Worm (Caenorhabditis elegans): Measurements from ENCODE around the gene pqn-82.

DNA sequence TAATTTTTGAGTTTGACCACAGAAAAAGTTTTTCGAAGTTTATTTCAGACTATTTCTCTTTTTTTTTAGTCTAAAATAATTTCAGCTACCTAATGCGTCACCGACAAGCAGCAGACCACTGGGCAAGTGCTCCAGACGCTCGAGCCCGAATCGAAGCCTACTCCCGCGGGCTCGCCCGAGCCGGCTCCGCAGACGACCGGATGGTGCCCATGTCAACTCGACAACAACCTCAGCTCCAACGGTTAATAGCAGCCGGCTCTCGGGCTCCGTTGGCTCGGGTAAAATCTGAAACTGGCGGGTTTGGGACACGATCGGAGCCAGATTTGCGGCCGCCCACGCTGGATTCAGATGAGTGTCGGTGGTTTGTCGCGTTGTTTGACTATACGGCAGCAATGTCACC is 45.8 kb upstream of the pqn-82 start:
- TF ChIP-seq dao-5 (tag; optimal IDR thresholded peaks at IDR 0.05) (no peak), W03F9.2 (tag; optimal IDR thresholded peaks at IDR 0.05) (no peak), him-1 (tag; optimal IDR thresholded peaks at IDR 0.05) (no peak)

All from whole organism, L4/young adult.